Fruit fly (Drosophila melanogaster) whole organism, embryonic: Measurements from ENCODE around the gene CG3556.

Experiments used
- Bteb2 ChIP-seq: fragments of 200-800 bp; sonication (Bioruptor generic); optimal IDR thresholded peaks from 2 replicates; lab custom pipeline; 2016; ENCODE audit warnings: missing biosample characterization, missing genetic modification characterization
- CG11560 ChIP-seq: fragments of 200-800 bp; sonication (Bioruptor generic); IDR thresholded peaks from 3 replicates; pipeline ENCODE4 v1.3.6; 2022; ENCODE audit warnings: missing biosample characterization, missing genetic modification characterization
- CG11723 ChIP-seq: fragments of 200-800 bp; sonication (Bioruptor generic); optimal IDR thresholded peaks from 2 replicates; lab custom pipeline; 2017; ENCODE audit warnings: missing biosample characterization, mild to moderate bottlenecking, missing genetic modification characterization
- CG13123 ChIP-seq: fragments of 200-800 bp; sonication (Bioruptor generic); optimal IDR thresholded peaks from 2 replicates; lab custom pipeline; 2016; ENCODE audit warnings: missing biosample characterization, missing genetic modification characterization
- CG14710 ChIP-seq: fragments of 200-800 bp; sonication (Bioruptor generic); optimal IDR thresholded peaks from 3 replicates; lab custom pipeline; 2019; ENCODE audit warnings: missing biosample characterization, mild to moderate bottlenecking, missing genetic modification characterization, moderate library complexity
- CG1603 ChIP-seq: fragments of 200-800 bp; sonication (Bioruptor generic); optimal IDR thresholded peaks from 2 replicates; lab custom pipeline; 2019; ENCODE audit warnings: missing biosample characterization, mild to moderate bottlenecking, missing genetic modification characterization, moderate library complexity
- CG16863 ChIP-seq: fragments of 200-800 bp; sonication (Bioruptor generic); optimal IDR thresholded peaks from 3 replicates; lab custom pipeline; 2016; ENCODE audit warnings: missing biosample characterization, missing genetic modification characterization
- CG17186 ChIP-seq: fragments of 200-800 bp; sonication (Bioruptor generic); optimal IDR thresholded peaks from 3 replicates; lab custom pipeline; 2017; ENCODE audit warnings: missing biosample characterization, missing genetic modification reagents, missing genetic modification characterization
- CG1792 ChIP-seq: fragments of 200-800 bp; sonication (Bioruptor generic); optimal IDR thresholded peaks from 2 replicates; lab custom pipeline; 2016; ENCODE audit warnings: missing biosample characterization, missing genetic modification characterization
- CG2116 ChIP-seq: fragments of 200-800 bp; sonication (Bioruptor generic); optimal IDR thresholded peaks from 3 replicates; lab custom pipeline; 2018; ENCODE audit warnings: missing biosample characterization, mild to moderate bottlenecking, missing genetic modification characterization
- CG2889 ChIP-seq: fragments of 200-800 bp; sonication (Bioruptor generic); IDR thresholded peaks from 3 replicates; pipeline ENCODE4 v1.3.6; 2022; ENCODE audit warnings: missing biosample characterization, missing genetic modification characterization
- CG31224 ChIP-seq: fragments of 200-800 bp; sonication (Bioruptor generic); IDR thresholded peaks from 2 replicates; pipeline ENCODE4 v1.3.6; 2022; ENCODE audit warnings: missing biosample characterization, missing genetic modification characterization
- CG32532 ChIP-seq: fragments of 200-800 bp; sonication (Bioruptor generic); IDR thresholded peaks from 2 replicates; pipeline ENCODE4 v1.3.6; 2022; ENCODE audit warnings: missing biosample characterization, missing genetic modification characterization
- CG4404 ChIP-seq: fragments of 200-800 bp; sonication (Bioruptor generic); IDR thresholded peaks from 2 replicates; pipeline ENCODE4 v1.3.6; 2022; ENCODE audit warnings: missing biosample characterization, missing genetic modification characterization
- CG4617 ChIP-seq: fragments of 200-800 bp; sonication (Bioruptor generic); optimal IDR thresholded peaks from 3 replicates; lab custom pipeline; 2016; ENCODE audit warnings: missing biosample characterization, missing genetic modification characterization, borderline replicate concordance
- CG4854 ChIP-seq: fragments of 200-800 bp; sonication (Bioruptor generic); optimal IDR thresholded peaks from 2 replicates; lab custom pipeline; 2016; ENCODE audit warnings: missing biosample characterization, missing genetic modification characterization, inconsistent platforms
- CG6654 ChIP-seq: fragments of 200-800 bp; sonication (Bioruptor generic); optimal IDR thresholded peaks from 2 replicates; lab custom pipeline; 2017; ENCODE audit warnings: missing biosample characterization, mild to moderate bottlenecking, missing genetic modification characterization
- CG6854 ChIP-seq: fragments of 200-800 bp; sonication (Bioruptor generic); optimal IDR thresholded peaks from 3 replicates; lab custom pipeline; 2017; ENCODE audit warnings: missing biosample characterization, mild to moderate bottlenecking, missing genetic modification characterization
- CG8281 ChIP-seq: fragments of 200-800 bp; sonication (Bioruptor generic); optimal IDR thresholded peaks from 2 replicates; lab custom pipeline; 2018; ENCODE audit warnings: missing biosample characterization, mild to moderate bottlenecking, missing genetic modification characterization, moderate library complexity
- CG8478 ChIP-seq: fragments of >200 bp; optimal IDR thresholded peaks from 2 replicates; lab custom pipeline; 2018
- CG9817 ChIP-seq: fragments of 200-800 bp; sonication (Bioruptor generic); optimal IDR thresholded peaks from 2 replicates; lab custom pipeline; 2018; ENCODE audit warnings: missing biosample characterization, mild to moderate bottlenecking, missing genetic modification characterization, moderate library complexity
- CG9876 ChIP-seq: fragments of 200-800 bp; sonication (Bioruptor generic); optimal IDR thresholded peaks from 2 replicates; lab custom pipeline; 2016; ENCODE audit warnings: missing biosample characterization, missing genetic modification characterization
- D19B ChIP-seq: fragments of 200-800 bp; sonication (Bioruptor generic); optimal IDR thresholded peaks from 2 replicates; lab custom pipeline; 2017; ENCODE audit warnings: missing biosample characterization, mild to moderate bottlenecking, missing genetic modification characterization
- Dbx ChIP-seq: fragments of 200-800 bp; sonication (Bioruptor generic); IDR thresholded peaks from 3 replicates; pipeline ENCODE4 v1.3.6; 2022; ENCODE audit warnings: missing biosample characterization, missing genetic modification characterization
- Dip2 ChIP-seq: fragments of 200-800 bp; sonication (Bioruptor generic); IDR thresholded peaks from 2 replicates; pipeline ENCODE4 v1.3.6; 2022; ENCODE audit warnings: missing biosample characterization, missing genetic modification characterization
- Elba2 ChIP-seq: fragments of 200-800 bp; sonication (Bioruptor generic); optimal IDR thresholded peaks from 3 replicates; lab custom pipeline; 2016; ENCODE audit warnings: missing biosample characterization, missing genetic modification characterization
- Ets65A ChIP-seq: fragments of 200-800 bp; sonication (Bioruptor generic); peaks from one replicate; lab custom pipeline; 2016; ENCODE audit warnings: missing biosample characterization, missing genetic modification characterization
- Hr51 ChIP-seq, 2 experiments: fragments of 200-800 bp; sonication (Bioruptor generic); optimal IDR thresholded peaks; 2 replicates in 1 of 2; 3 replicates in 1 of 2; lab custom pipeline; 2016 to 2018; ENCODE audit warnings: missing biosample characterization in 2 of 2, missing genetic modification characterization in 2 of 2, mild to moderate bottlenecking in 1 of 2, moderate library complexity in 1 of 2
- Meics ChIP-seq: fragments of 200-800 bp; sonication (Bioruptor generic); optimal IDR thresholded peaks from 2 replicates; lab custom pipeline; 2017; ENCODE audit warnings: missing biosample characterization, mild to moderate bottlenecking, missing genetic modification characterization
- Mes4 ChIP-seq: fragments of 200-800 bp; sonication (Bioruptor generic); optimal IDR thresholded peaks from 2 replicates; lab custom pipeline; 2016; ENCODE audit warnings: missing biosample characterization, missing genetic modification characterization
- Mrtf ChIP-seq: fragments of 200-800 bp; sonication (Bioruptor generic); IDR thresholded peaks from 3 replicates; pipeline ENCODE4 v1.3.6; 2022; ENCODE audit warnings: missing biosample characterization, missing genetic modification characterization
- Nf-YC ChIP-seq: fragments of 200-800 bp; optimal IDR thresholded peaks from 3 replicates; lab custom pipeline; 2019; ENCODE audit warnings: missing biosample characterization, mild to moderate bottlenecking, missing genetic modification characterization, moderate library complexity
- Pdp1 ChIP-seq, 2 experiments: fragments of 200-800 bp; sonication (Bioruptor generic); optimal IDR thresholded peaks; 3 replicates each; lab custom pipeline; 2016; ENCODE audit warnings: missing biosample characterization in 2 of 2, missing genetic modification characterization in 2 of 2, mild to moderate bottlenecking in 1 of 2, moderate library complexity in 1 of 2
- Tbp ChIP-seq: fragments of >200 bp; optimal IDR thresholded peaks from 2 replicates; lab custom pipeline; 2018; ENCODE audit warnings: missing biosample characterization, missing genetic modification characterization
- Usf ChIP-seq: fragments of 200-800 bp; sonication (Bioruptor generic); optimal IDR thresholded peaks from 2 replicates; lab custom pipeline; 2017; ENCODE audit warnings: missing genotype, missing biosample characterization, missing genetic modification characterization
- ab ChIP-seq: fragments of 200-800 bp; sonication (Bioruptor generic); optimal IDR thresholded peaks from 2 replicates; lab custom pipeline; 2016; ENCODE audit warnings: missing biosample characterization, missing genetic modification characterization
- bbx ChIP-seq: fragments of 200-800 bp; sonication (Bioruptor generic); IDR thresholded peaks from 2 replicates; pipeline ENCODE4 v1.3.6; 2022; ENCODE audit warnings: missing biosample characterization, missing genetic modification characterization; ENCODE audit not compliant: partially characterized antibody
- bigmax ChIP-seq: fragments of 200-800 bp; sonication (Bioruptor generic); optimal IDR thresholded peaks from 2 replicates; lab custom pipeline; 2018; ENCODE audit warnings: missing biosample characterization, mild to moderate bottlenecking, missing genetic modification characterization
- btn ChIP-seq: fragments of 200-800 bp; sonication (Bioruptor generic); optimal IDR thresholded peaks from 2 replicates; lab custom pipeline; 2016; ENCODE audit warnings: missing biosample characterization, missing genetic modification characterization
- cas ChIP-seq: fragments of 200-800 bp; sonication (Bioruptor generic); IDR thresholded peaks from 2 replicates; pipeline ENCODE4 v1.3.6; 2022; ENCODE audit warnings: missing biosample characterization, missing genetic modification characterization
- chif ChIP-seq, 2 experiments: fragments of 200-800 bp; sonication (Bioruptor generic); optimal IDR thresholded peaks; 3 replicates each; lab custom pipeline; 2016; ENCODE audit warnings: missing biosample characterization in 2 of 2, missing genetic modification characterization in 2 of 2
- crc ChIP-seq: fragments of 200-800 bp; sonication (Bioruptor generic); optimal IDR thresholded peaks from 2 replicates; lab custom pipeline; 2016; ENCODE audit warnings: missing biosample characterization, missing genetic modification characterization
- gt ChIP-seq: fragments of 200-800 bp; sonication (Bioruptor generic); IDR thresholded peaks from 2 replicates; pipeline ENCODE4 v1.3.6; 2022; ENCODE audit warnings: missing biosample characterization, missing genetic modification characterization
- ind ChIP-seq: fragments of 200-800 bp; sonication (Bioruptor generic); optimal IDR thresholded peaks from 3 replicates; lab custom pipeline; 2016; ENCODE audit warnings: missing biosample characterization, missing genetic modification characterization
- jing ChIP-seq: fragments of 200-800 bp; sonication (Bioruptor generic); optimal IDR thresholded peaks from 2 replicates; lab custom pipeline; 2018; ENCODE audit warnings: missing biosample characterization, mild to moderate bottlenecking, missing genetic modification characterization
- kni ChIP-seq: fragments of 200-800 bp; sonication (Bioruptor generic); optimal IDR thresholded peaks from 3 replicates; lab custom pipeline; 2017; ENCODE audit warnings: mild to moderate bottlenecking, missing biosample characterization, missing genetic modification reagents, missing genetic modification characterization
- nmo ChIP-seq: fragments of 200-800 bp; sonication (Bioruptor generic); optimal IDR thresholded peaks from 2 replicates; lab custom pipeline; 2018; ENCODE audit warnings: missing biosample characterization, mild to moderate bottlenecking, missing genetic modification characterization, moderate library complexity
- pho ChIP-seq: fragments of 200-800 bp; sonication (Bioruptor generic); optimal IDR thresholded peaks from 2 replicates; lab custom pipeline; 2016; ENCODE audit warnings: missing biosample characterization, missing genetic modification characterization
- pum ChIP-seq: fragments of 200-800 bp; sonication (Bioruptor generic); optimal IDR thresholded peaks from 2 replicates; lab custom pipeline; 2016; ENCODE audit warnings: missing biosample characterization, missing genetic modification characterization
- sima ChIP-seq: fragments of 200-800 bp; sonication (Bioruptor generic); optimal IDR thresholded peaks from 2 replicates; lab custom pipeline; 2016; ENCODE audit warnings: missing biosample characterization, missing genetic modification characterization
- stwl ChIP-seq: fragments of 200-800 bp; sonication (Bioruptor generic); optimal IDR thresholded peaks from 3 replicates; lab custom pipeline; 2018; ENCODE audit warnings: missing biosample characterization, mild to moderate bottlenecking, missing genetic modification characterization, moderate library complexity
- vvl ChIP-seq: fragments of 200-800 bp; sonication (Bioruptor generic); IDR thresholded peaks from 2 replicates; pipeline ENCODE4 v1.3.6; 2022; ENCODE audit warnings: missing biosample characterization, missing genetic modification characterization
- yki ChIP-seq: fragments of >200 bp; optimal IDR thresholded peaks from 3 replicates; lab custom pipeline; 2018

Gene CG3556

dm6 chrX:4505318-4505717 is 24.7 kb upstream of the CG3556 start (continued):
- TF ChIP-seq CG13123 = no peak
- TF ChIP-seq ind = no peak
- TF ChIP-seq kni (GFP tag; lab: Kevin White, UChicago) = no peak
- no peak for TF ChIP-seq stwl (tag; lab: Kevin White, UChicago)
- no peak for TF ChIP-seq ab
- no peak for TF ChIP-seq crc (GFP tag; lab: Kevin White, UChicago)
- no peak for TF ChIP-seq Dbx (GFP tag; lab: Robert Waterston, UW)
- TF ChIP-seq CG4854 (GFP tag; lab: Kevin White, UChicago) = no peak
- TF ChIP-seq CG9876 (GFP tag; lab: Kevin White, UChicago) = no peak
- TF ChIP-seq CG1603 (tag; lab: Kevin White, UChicago) = peak; percentile 35
- no peak for TF ChIP-seq CG2116 (GFP tag; lab: Kevin White, UChicago)
- no peak for TF ChIP-seq Elba2 (GFP tag; lab: Kevin White, UChicago)
- TF ChIP-seq sima (GFP tag; lab: Kevin White, UChicago) = no peak
- TF ChIP-seq nmo (GFP tag; lab: Kevin White, UChicago) = peak; percentile 28
- TF ChIP-seq yki (lab: Kevin White, UChicago) = no peak
- peak in 1 of 2 experiments; percentile 50 for TF ChIP-seq chif (GFP tag; optimal IDR thresholded peaks at IDR 0.05; lab: Kevin White, UChicago)
- no peak for TF ChIP-seq Nf-YC (tag; lab: Kevin White, UChicago)
- peak in 1 of 2 experiments; percentile 31 for TF ChIP-seq Hr51 (GFP tag; optimal IDR thresholded peaks at IDR 0.05; lab: Kevin White, UChicago)
- no peak for TF ChIP-seq CG17186 (GFP tag; lab: Kevin White, UChicago)
- no peak for TF ChIP-seq CG32532 (GFP tag; lab: Robert Waterston, UW)
- TF ChIP-seq Usf = no peak
- no peak for TF ChIP-seq D19B
- TF ChIP-seq pum (GFP tag; lab: Kevin White, UChicago) = peak; percentile 23
- no peak for TF ChIP-seq CG11560
- TF ChIP-seq gt (GFP tag; lab: Robert Waterston, UW) = no peak
- TF ChIP-seq CG2889 = no peak
- TF ChIP-seq CG16863 (GFP tag; lab: Kevin White, UChicago) = no peak
- TF ChIP-seq Mes4 (GFP tag; lab: Kevin White, UChicago) = no peak
- TF ChIP-seq Meics (GFP tag; lab: Kevin White, UChicago) = no peak
- TF ChIP-seq bigmax = no peak
- no peak for TF ChIP-seq jing (GFP tag; lab: Kevin White, UChicago)
- no peak for TF ChIP-seq cas (GFP tag; lab: Robert Waterston, UW)
- TF ChIP-seq Ets65A = peak; percentile 9
- no peak for TF ChIP-seq btn (GFP tag; lab: Kevin White, UChicago)
- TF ChIP-seq CG6854 = no peak
- no peak for TF ChIP-seq CG6654 (GFP tag; lab: Kevin White, UChicago)
- TF ChIP-seq CG8478 = no peak
- peak; percentile 1 for TF ChIP-seq CG1792 (GFP tag; lab: Kevin White, UChicago)
- no peak for TF ChIP-seq CG31224
- TF ChIP-seq CG8281 = no peak
- TF ChIP-seq CG4404 = peak; percentile 39
- peak; percentile 5 to 26 for TF ChIP-seq Pdp1 (GFP tag; optimal IDR thresholded peaks at IDR 0.05; lab: Kevin White, UChicago)
- TF ChIP-seq vvl (GFP tag; lab: Robert Waterston, UW) = peak; percentile 45; the same call in 1 of the 2 replicates
- TF ChIP-seq CG9817 = peak; percentile 2
- no peak for TF ChIP-seq CG11723 (GFP tag; lab: Kevin White, UChicago)
- TF ChIP-seq Dip2 (GFP tag; lab: Robert Waterston, UW) = no peak
- no peak for TF ChIP-seq Tbp
- TF ChIP-seq Bteb2 (GFP tag; lab: Kevin White, UChicago) = no peak
- TF ChIP-seq Mrtf (GFP tag; lab: Robert Waterston, UW) = no peak
- no peak for TF ChIP-seq bbx (GFP tag; lab: Robert Waterston, UW)
- TF ChIP-seq CG14710 (tag; lab: Kevin White, UChicago) = peak; percentile 5
- no peak for TF ChIP-seq CG4617 (GFP tag; lab: Kevin White, UChicago)
- no peak for TF ChIP-seq pho (GFP tag; lab: Kevin White, UChicago)
